Worm (Caenorhabditis elegans) whole organism, L1 larva: ENCODE data around the gene abu-14.

Experiments
- aly-2 ChIP-seq: fragments of 150-350 bp; optimal IDR thresholded peaks from 2 replicates; lab custom pipeline; 2014; ENCODE audit warnings: missing biosample characterization, missing genetic modification characterization
- ceh-63 ChIP-seq: fragments of 200-800 bp; sonication (Bioruptor generic); optimal IDR thresholded peaks from 2 replicates; lab custom pipeline; 2018; ENCODE audit warnings: mild to moderate bottlenecking, missing genetic modification characterization, missing compliant biosample characterization
- elt-2 ChIP-seq: sonication (generic microtip); optimal IDR thresholded peaks from 2 replicates; lab custom pipeline; 2016; ENCODE audit warnings: missing genetic modification characterization, mild to moderate bottlenecking, inconsistent platforms, missing compliant biosample characterization, missing genetic modification reagents
- lin-39 ChIP-seq: fragments of 150-350 bp; optimal IDR thresholded peaks from 2 replicates; lab custom pipeline; 2014; ENCODE audit warnings: missing biosample characterization, missing genetic modification reagents, missing genetic modification characterization
- nhr-237 ChIP-seq: fragments of 150-350 bp; optimal IDR thresholded peaks from 2 replicates; lab custom pipeline; 2014; ENCODE audit warnings: missing biosample characterization, missing genetic modification characterization
- nhr-76 ChIP-seq: sonication (generic microtip); optimal IDR thresholded peaks from 2 replicates; lab custom pipeline; 2017; ENCODE audit warnings: missing biosample characterization, missing genetic modification characterization
- nhr-84 ChIP-seq: sonication (generic microtip); optimal IDR thresholded peaks from 2 replicates; lab custom pipeline; 2017; ENCODE audit warnings: missing biosample characterization, missing genetic modification characterization
- skn-1 ChIP-seq: fragments of 150-350 bp; optimal IDR thresholded peaks from 2 replicates; lab custom pipeline; 2014; ENCODE audit warnings: missing biosample characterization, missing genetic modification characterization
- snpc-4 ChIP-seq: fragments of 150-350 bp; optimal IDR thresholded peaks from 2 replicates; lab custom pipeline; 2014; ENCODE audit warnings: missing biosample characterization, missing genetic modification characterization
- sox-4 ChIP-seq: sonication (generic microtip); optimal IDR thresholded peaks from 2 replicates; lab custom pipeline; 2016; ENCODE audit warnings: missing genetic modification characterization, missing compliant biosample characterization
- tbx-2 ChIP-seq: sonication (generic microtip); optimal IDR thresholded peaks from 2 replicates; lab custom pipeline; 2016; ENCODE audit warnings: missing genetic modification characterization, missing compliant biosample characterization
- unc-86 ChIP-seq: sonication (generic microtip); optimal IDR thresholded peaks from 2 replicates; lab custom pipeline; 2016; ENCODE audit warnings: missing genetic modification characterization, missing compliant biosample characterization

ce11 chrII:9190513-9191099, 36.4 kb downstream of the abu-14 start:
- no peak for TF ChIP-seq nhr-84 (tag; lab: Kevin White, UChicago)
- TF ChIP-seq tbx-2: no peak
- TF ChIP-seq nhr-237 (tag; lab: Kevin White, UChicago): no peak
- no peak for TF ChIP-seq nhr-76 (tag; lab: Kevin White, UChicago)
- TF ChIP-seq skn-1 (tag; lab: Kevin White, UChicago): no peak
- no peak for TF ChIP-seq unc-86 (tag; lab: Kevin White, UChicago)
- no peak for TF ChIP-seq sox-4
- TF ChIP-seq ceh-63 (GFP tag; lab: Kevin White, UChicago): no peak
- no peak for TF ChIP-seq aly-2 (tag; lab: Kevin White, UChicago)
- TF ChIP-seq lin-39 (tag; lab: Kevin White, UChicago): no peak
- no peak for TF ChIP-seq snpc-4 (tag; lab: Kevin White, UChicago)
- no peak for TF ChIP-seq elt-2 (tag; lab: Kevin White, UChicago)
